Worm (Caenorhabditis elegans) whole organism, L2 larva: ENCODE results near the gene str-10.

Source experiments
- C34F6.9 ChIP-seq: fragments of 150-350 bp; optimal IDR thresholded peaks from 2 replicates; lab custom pipeline; 2014; ENCODE audit warnings: missing biosample characterization, missing genetic modification characterization
- F13H6.1 ChIP-seq: sonication (generic microtip); optimal IDR thresholded peaks from 2 replicates; lab custom pipeline; 2016; ENCODE audit warnings: missing genetic modification characterization, missing compliant biosample characterization
- R02D3.7 ChIP-seq: fragments of 150-350 bp; optimal IDR thresholded peaks from 2 replicates; lab custom pipeline; 2014; ENCODE audit warnings: missing biosample characterization, missing genetic modification characterization
- Y55F3AM.14 ChIP-seq: fragments of 200-800 bp; sonication (Bioruptor generic); optimal IDR thresholded peaks from 2 replicates; lab custom pipeline; 2018; ENCODE audit warnings: mild to moderate bottlenecking, missing genetic modification characterization, missing compliant biosample characterization
- alr-1 ChIP-seq: fragments of 150-350 bp; optimal IDR thresholded peaks from 2 replicates; lab custom pipeline; 2014; ENCODE audit warnings: missing biosample characterization, missing genetic modification characterization
- ama-1 ChIP-seq: fragments of 150-350 bp; optimal IDR thresholded peaks from 2 replicates; lab custom pipeline; 2018; ENCODE audit warnings: inconsistent platforms
- blmp-1 ChIP-seq: sonication (generic microtip); optimal IDR thresholded peaks from 2 replicates; lab custom pipeline; 2017; ENCODE audit warnings: missing genetic modification characterization, mild to moderate bottlenecking, missing compliant biosample characterization, antibody characterized with exemption, moderate library complexity; ENCODE audit not compliant: insufficient read depth
- crh-2 ChIP-seq: sonication (generic microtip); optimal IDR thresholded peaks from 2 replicates; lab custom pipeline; 2017; ENCODE audit warnings: missing biosample characterization, missing genetic modification characterization
- dmd-4 ChIP-seq: sonication (generic microtip); optimal IDR thresholded peaks from 2 replicates; lab custom pipeline; 2017; ENCODE audit warnings: missing biosample characterization, missing genetic modification characterization
- egl-27 ChIP-seq: sonication (generic microtip); optimal IDR thresholded peaks from 3 replicates; lab custom pipeline; 2017; ENCODE audit warnings: missing biosample characterization, missing genetic modification reagents, missing genetic modification characterization
- elt-1 ChIP-seq: fragments of 150-350 bp; optimal IDR thresholded peaks from 2 replicates; lab custom pipeline; 2014; ENCODE audit warnings: missing biosample characterization, missing genetic modification characterization
- elt-3 ChIP-seq: sonication (generic microtip); optimal IDR thresholded peaks from 2 replicates; lab custom pipeline; 2017; ENCODE audit warnings: missing biosample characterization, missing genetic modification characterization
- fos-1 ChIP-seq: fragments of 150-350 bp; optimal IDR thresholded peaks from 2 replicates; lab custom pipeline; 2014; ENCODE audit warnings: missing biosample characterization, missing genetic modification characterization
- lin-13 ChIP-seq: fragments of 150-350 bp; optimal IDR thresholded peaks from 2 replicates; lab custom pipeline; 2014; ENCODE audit warnings: missing biosample characterization, missing genetic modification reagents, missing genetic modification characterization
- lin-39 ChIP-seq: fragments of 150-350 bp; optimal IDR thresholded peaks from 2 replicates; lab custom pipeline; 2014; ENCODE audit warnings: missing biosample characterization, missing genetic modification reagents, missing genetic modification characterization
- lsy-2 ChIP-seq, 2 experiments: fragments of 150-350 bp in 1 of 2; sonication (generic microtip) in 1 of 2; optimal IDR thresholded peaks; 2 replicates each; lab custom pipeline; 2014 to 2017; ENCODE audit warnings: missing biosample characterization in 2 of 2, missing genetic modification characterization in 2 of 2
- mab-5 ChIP-seq: fragments of 150-350 bp; optimal IDR thresholded peaks from 2 replicates; lab custom pipeline; 2014; ENCODE audit warnings: missing biosample characterization, missing genetic modification characterization
- mbf-1 ChIP-seq: sonication (generic microtip); optimal IDR thresholded peaks from 2 replicates; lab custom pipeline; 2017; ENCODE audit warnings: missing biosample characterization, missing genetic modification characterization
- mdl-1 ChIP-seq, 2 experiments: fragments of 150-350 bp in 1 of 2; sonication (generic microtip) in 1 of 2; optimal IDR thresholded peaks; 2 replicates each; lab custom pipeline; 2017; ENCODE audit warnings: missing biosample characterization in 2 of 2, missing genetic modification characterization in 2 of 2
- nhr-10 ChIP-seq: sonication (generic microtip); optimal IDR thresholded peaks from 2 replicates; lab custom pipeline; 2017; ENCODE audit warnings: missing biosample characterization, missing genetic modification characterization
- nhr-11 ChIP-seq: fragments of 150-350 bp; optimal IDR thresholded peaks from 2 replicates; lab custom pipeline; 2014; ENCODE audit warnings: missing biosample characterization, missing genetic modification characterization
- nhr-12 ChIP-seq: fragments of 150-350 bp; optimal IDR thresholded peaks from 2 replicates; lab custom pipeline; 2014; ENCODE audit warnings: missing biosample characterization, missing genetic modification characterization
- nhr-129 ChIP-seq: fragments of 150-350 bp; optimal IDR thresholded peaks from 2 replicates; lab custom pipeline; 2014; ENCODE audit warnings: missing biosample characterization, missing genetic modification characterization
- nhr-23 ChIP-seq: fragments of 150-350 bp; optimal IDR thresholded peaks from 2 replicates; lab custom pipeline; 2014; ENCODE audit warnings: missing biosample characterization, missing genetic modification reagents, missing genetic modification characterization
- nhr-237 ChIP-seq: fragments of 150-350 bp; optimal IDR thresholded peaks from 2 replicates; lab custom pipeline; 2014; ENCODE audit warnings: missing biosample characterization, missing genetic modification characterization
- nhr-6 ChIP-seq: fragments of 150-350 bp; optimal IDR thresholded peaks from 2 replicates; lab custom pipeline; 2014; ENCODE audit warnings: missing biosample characterization, missing genetic modification characterization
- nhr-77 ChIP-seq: fragments of 150-350 bp; optimal IDR thresholded peaks from 2 replicates; lab custom pipeline; 2014; ENCODE audit warnings: missing biosample characterization, missing genetic modification characterization
- skn-1 ChIP-seq: sonication (generic microtip); optimal IDR thresholded peaks from 2 replicates; lab custom pipeline; 2017; ENCODE audit warnings: missing biosample characterization, missing genetic modification characterization
- sma-3 ChIP-seq: sonication (generic microtip); optimal IDR thresholded peaks from 2 replicates; lab custom pipeline; 2016; ENCODE audit warnings: missing genetic modification reagents, missing genetic modification characterization, missing compliant biosample characterization
- snpc-4 ChIP-seq: fragments of 150-350 bp; optimal IDR thresholded peaks from 2 replicates; lab custom pipeline; 2014; ENCODE audit warnings: missing biosample characterization, missing genetic modification characterization
- unc-39 ChIP-seq: fragments of 150-350 bp; optimal IDR thresholded peaks from 2 replicates; lab custom pipeline; 2014; ENCODE audit warnings: missing biosample characterization, missing genetic modification characterization
- unc-55 ChIP-seq: fragments of 150-350 bp; sonication (generic microtip); optimal IDR thresholded peaks from 3 replicates; lab custom pipeline; 2014; ENCODE audit warnings: missing biosample characterization, missing genetic modification reagents, missing genetic modification characterization
- unc-62 ChIP-seq: fragments of 150-350 bp; optimal IDR thresholded peaks from 2 replicates; lab custom pipeline; 2014; ENCODE audit warnings: missing biosample characterization, missing genetic modification reagents, missing genetic modification characterization
- zag-1 ChIP-seq: fragments of 150-350 bp; optimal IDR thresholded peaks from 2 replicates; lab custom pipeline; 2014; ENCODE audit warnings: missing biosample characterization, missing genetic modification characterization
- ztf-4 ChIP-seq: fragments of 150-350 bp; optimal IDR thresholded peaks from 2 replicates; lab custom pipeline; 2014; ENCODE audit warnings: missing biosample characterization, missing genetic modification characterization

The str-10 gene

ce11 chrX:13074373-13074772 is 8.1 kb upstream of the str-10 start, which contains the start of gene ceh-28:
Gene ceh-28 (plus strand): TSS chrX:13074673.
- TF ChIP-seq mab-5 (tag; lab: Kevin White, UChicago) (no peak), skn-1 (tag; lab: Kevin White, UChicago) (no peak), ama-1 (lab: Kevin White, UChicago) (no peak), R02D3.7 (no peak), crh-2 (tag; lab: Kevin White, UChicago) (no peak), lin-13 (GFP tag; lab: Kevin White, UChicago) (no peak), nhr-6 (tag; lab: Kevin White, UChicago) (no peak), alr-1 (no peak), lsy-2 (tag; optimal IDR thresholded peaks at IDR 0.05; lab: Kevin White, UChicago) (no peak), nhr-77 (tag; lab: Kevin White, UChicago) (no peak), blmp-1 (tag; lab: Kevin White, UChicago) (no peak), nhr-23 (tag; lab: Kevin White, UChicago) (no peak), elt-1 (tag; lab: Kevin White, UChicago) (no peak), nhr-237 (tag; lab: Kevin White, UChicago) (no peak), unc-62 (no peak), C34F6.9 (no peak), unc-39 (tag; lab: Kevin White, UChicago) (no peak), unc-55 (GFP tag; lab: Kevin White, UChicago) (no peak), elt-3 (tag; lab: Kevin White, UChicago) (no peak), fos-1 (no peak)

DNA sequence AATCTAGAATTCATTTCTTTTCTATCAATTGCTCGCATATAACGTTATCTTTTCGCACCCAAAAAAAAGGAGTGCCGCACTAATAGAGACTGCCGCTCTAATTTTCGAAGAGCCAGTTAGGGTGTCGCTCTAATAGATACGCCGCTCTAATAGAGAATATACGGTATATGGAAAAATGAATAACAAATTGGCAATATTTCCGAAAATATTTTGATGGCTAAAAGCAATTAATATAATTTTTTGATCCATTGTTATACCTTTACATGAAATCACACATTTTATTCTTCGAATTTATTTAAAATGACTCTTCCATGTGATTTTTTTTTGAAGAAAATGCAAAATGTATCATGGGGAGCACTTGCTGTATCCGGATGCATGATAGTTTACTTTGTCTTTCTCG is 4.6 kb upstream of the str-10 start, which contains the start of gene K03A11.4:
TSS of gene K03A11.4 (plus strand) at position 301 of the 400 bp plus-strand sequence.
- TF ChIP-seq nhr-77 (tag; lab: Kevin White, UChicago) (no peak), Y55F3AM.14 (GFP tag; lab: Kevin White, UChicago) (no peak), unc-55 (GFP tag; lab: Kevin White, UChicago) (no peak), ztf-4 (no peak), nhr-237 (tag; lab: Kevin White, UChicago) (no peak), lin-39 (tag; lab: Kevin White, UChicago) (no peak), nhr-11 (tag; lab: Kevin White, UChicago) (no peak), dmd-4 (tag; lab: Kevin White, UChicago) (no peak), nhr-10 (no peak)

ce11 chrX:13084273-13084672 is 1.8 kb downstream of the str-10 start, which contains the start of gene R03G8.1:
Gene R03G8.1 (plus strand): TSS chrX:13084573.
- no peak for TF ChIP-seq nhr-237 (tag; lab: Kevin White, UChicago)
- TF ChIP-seq fos-1 = no peak
- TF ChIP-seq snpc-4 = no peak
- TF ChIP-seq nhr-129 (tag; lab: Kevin White, UChicago) = no peak
- no peak for TF ChIP-seq skn-1 (tag; lab: Kevin White, UChicago)
- no peak for TF ChIP-seq nhr-12
- no peak for TF ChIP-seq C34F6.9
- no peak for TF ChIP-seq F13H6.1 (tag; lab: Kevin White, UChicago)

- TF ChIP-seq snpc-4 (no peak), sma-3 (GFP tag; lab: Kevin White, UChicago) (no peak), fos-1 (peak; percentile 55), unc-39 (tag; lab: Kevin White, UChicago) (no peak)
Observed at ce11 chrX:13088539-13088938, 6.1 kb downstream of the str-10 start.

- TF ChIP-seq mbf-1 (tag; lab: Kevin White, UChicago) (no peak), crh-2 (tag; lab: Kevin White, UChicago) (no peak), snpc-4 (no peak), fos-1 (no peak), egl-27 (tag; lab: Kevin White, UChicago) (no peak), elt-1 (tag; lab: Kevin White, UChicago) (no peak), F13H6.1 (tag; lab: Kevin White, UChicago) (no peak), nhr-129 (tag; lab: Kevin White, UChicago) (no peak), elt-3 (tag; lab: Kevin White, UChicago) (no peak)
- TF ChIP-seq, all 48 proteins: peak for 0
Observed at ce11 chrX:13090665-13091064, 8.2 kb downstream of the str-10 start, which contains the start of gene R03G8.3. Gene R03G8.3 (plus strand): TSS chrX:13090965.

DNA sequence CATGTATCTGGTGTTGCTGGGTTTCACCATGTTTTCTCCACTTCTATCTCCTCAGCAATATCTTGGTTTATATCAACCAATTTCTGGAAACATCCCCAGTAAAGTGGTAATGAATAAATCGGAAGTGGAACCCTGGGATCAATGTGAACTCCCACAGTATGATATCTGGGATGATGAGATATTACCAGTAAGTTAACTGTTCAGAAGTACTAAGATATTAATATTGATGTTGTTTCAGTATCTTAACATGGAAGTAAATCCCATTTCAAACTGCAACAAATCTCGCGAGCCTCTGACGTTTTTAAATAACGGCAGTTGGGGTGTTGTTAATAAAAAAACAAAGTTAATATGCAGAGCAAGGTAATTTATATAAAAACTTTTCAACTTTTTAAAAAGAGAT is 8.8 kb downstream of the str-10 start:
- TF ChIP-seq unc-55 (GFP tag; lab: Kevin White, UChicago) (no peak), mdl-1 (tag; optimal IDR thresholded peaks at IDR 0.05; lab: Kevin White, UChicago) (no peak), ztf-4 (no peak), zag-1 (no peak)
- TF ChIP-seq, all 48 proteins: peak for 0
